Fruit fly (Drosophila melanogaster) whole organism, embryonic: ENCODE data around the gene Jhbp12.

ENCODE experiments used
- Bdp1 ChIP-seq: fragments of 200-800 bp; sonication (Bioruptor generic); optimal IDR thresholded peaks from 3 replicates; lab custom pipeline; 2016; ENCODE audit warnings: missing biosample characterization, missing genetic modification characterization
- CG10366 ChIP-seq: fragments of 200-800 bp; sonication (Bioruptor generic); IDR thresholded peaks from 2 replicates; pipeline ENCODE4 v1.3.6; 2022; ENCODE audit warnings: missing biosample characterization, missing genetic modification characterization
- CG12391 ChIP-seq: fragments of 200-800 bp; sonication (Bioruptor generic); optimal IDR thresholded peaks from 3 replicates; lab custom pipeline; 2018; ENCODE audit warnings: missing biosample characterization, mild to moderate bottlenecking, missing genetic modification characterization, moderate library complexity
- CG14050 ChIP-seq: fragments of 200-800 bp; sonication (Bioruptor generic); IDR thresholded peaks from 3 replicates; pipeline ENCODE4 v1.3.6; 2022; ENCODE audit warnings: missing biosample characterization, missing genetic modification characterization
- CG15073 ChIP-seq: fragments of 200-800 bp; sonication (Bioruptor generic); optimal IDR thresholded peaks from 2 replicates; lab custom pipeline; 2016; ENCODE audit warnings: missing biosample characterization, missing genetic modification characterization
- CG15514 ChIP-seq: fragments of 200-800 bp; sonication (Bioruptor generic); optimal IDR thresholded peaks from 3 replicates; lab custom pipeline; 2017; ENCODE audit warnings: missing biosample characterization, missing genetic modification characterization, mild to moderate bottlenecking, moderate library complexity, missing genetic modification reagents
- CG16863 ChIP-seq: fragments of 200-800 bp; sonication (Bioruptor generic); optimal IDR thresholded peaks from 3 replicates; lab custom pipeline; 2016; ENCODE audit warnings: missing biosample characterization, missing genetic modification characterization
- CG18011 ChIP-seq: fragments of 200-800 bp; sonication (Bioruptor generic); optimal IDR thresholded peaks from 2 replicates; lab custom pipeline; 2017; ENCODE audit warnings: missing biosample characterization, missing genetic modification characterization, mild to moderate bottlenecking, moderate library complexity, missing genotype
- CG18599 ChIP-seq: fragments of 200-800 bp; sonication (Bioruptor generic); optimal IDR thresholded peaks from 3 replicates; lab custom pipeline; 2017; ENCODE audit warnings: missing biosample characterization, missing genetic modification characterization, mild to moderate bottlenecking, moderate library complexity, missing genetic modification reagents
- CG3163 ChIP-seq: fragments of 200-800 bp; sonication (Bioruptor generic); optimal IDR thresholded peaks from 3 replicates; lab custom pipeline; 2016; ENCODE audit warnings: missing biosample characterization, missing genetic modification characterization
- CG33213 ChIP-seq: fragments of 200-800 bp; sonication (Bioruptor generic); optimal IDR thresholded peaks from 3 replicates; lab custom pipeline; 2016; ENCODE audit warnings: missing biosample characterization, missing genetic modification characterization
- CG3847 ChIP-seq: fragments of 200-800 bp; sonication (Bioruptor generic); IDR thresholded peaks from 2 replicates; pipeline ENCODE4 v1.3.6; 2022; ENCODE audit warnings: missing biosample characterization, missing genetic modification characterization
- CG4424 ChIP-seq: fragments of 200-800 bp; sonication (Bioruptor generic); optimal IDR thresholded peaks from 3 replicates; lab custom pipeline; 2016; ENCODE audit warnings: missing biosample characterization, missing genetic modification characterization
- CG4820 ChIP-seq: fragments of 200-800 bp; sonication (Bioruptor generic); optimal IDR thresholded peaks from 3 replicates; lab custom pipeline; 2016; ENCODE audit warnings: missing biosample characterization, missing genetic modification characterization
- CG7372 ChIP-seq: fragments of 200-800 bp; sonication (Bioruptor generic); IDR thresholded peaks from 2 replicates; pipeline ENCODE4 v1.3.6; 2022; ENCODE audit warnings: missing biosample characterization, missing genetic modification characterization
- CG7928 ChIP-seq: fragments of 200-800 bp; sonication (Bioruptor generic); optimal IDR thresholded peaks from 2 replicates; lab custom pipeline; 2017; ENCODE audit warnings: missing biosample characterization, mild to moderate bottlenecking, missing genetic modification characterization
- CG9797 ChIP-seq: fragments of 200-800 bp; sonication (Bioruptor generic); optimal IDR thresholded peaks from 3 replicates; lab custom pipeline; 2018; ENCODE audit warnings: missing biosample characterization, mild to moderate bottlenecking, missing genetic modification characterization
- CG9817 ChIP-seq: fragments of 200-800 bp; sonication (Bioruptor generic); optimal IDR thresholded peaks from 2 replicates; lab custom pipeline; 2018; ENCODE audit warnings: missing biosample characterization, mild to moderate bottlenecking, missing genetic modification characterization, moderate library complexity
- CG9876 ChIP-seq: fragments of 200-800 bp; sonication (Bioruptor generic); optimal IDR thresholded peaks from 2 replicates; lab custom pipeline; 2016; ENCODE audit warnings: missing biosample characterization, missing genetic modification characterization
- Deaf1 ChIP-seq: fragments of 200-800 bp; optimal IDR thresholded peaks from 3 replicates; lab custom pipeline; 2019; ENCODE audit warnings: missing biosample characterization, mild to moderate bottlenecking, missing genetic modification characterization, moderate library complexity
- Ets65A ChIP-seq: fragments of 200-800 bp; sonication (Bioruptor generic); peaks from one replicate; lab custom pipeline; 2016; ENCODE audit warnings: missing biosample characterization, missing genetic modification characterization
- Hand ChIP-seq: fragments of 200-800 bp; sonication (Bioruptor generic); optimal IDR thresholded peaks from 2 replicates; lab custom pipeline; 2017; ENCODE audit warnings: mild to moderate bottlenecking, missing biosample characterization, missing genetic modification reagents, missing genetic modification characterization
- Hey ChIP-seq: fragments of 200-800 bp; sonication (Bioruptor generic); optimal IDR thresholded peaks from 3 replicates; lab custom pipeline; 2018; ENCODE audit warnings: missing biosample characterization, mild to moderate bottlenecking, missing genetic modification characterization
- Med ChIP-seq: fragments of 200-800 bp; sonication (Bioruptor generic); peaks from one replicate; lab custom pipeline; 2016; ENCODE audit warnings: missing biosample characterization, missing genetic modification characterization, mild to moderate bottlenecking, inconsistent platforms, moderate library complexity
- Side ChIP-seq: fragments of 200-800 bp; sonication (Bioruptor generic); optimal IDR thresholded peaks from 2 replicates; lab custom pipeline; 2016; ENCODE audit warnings: missing biosample characterization, missing genetic modification characterization
- TFAM ChIP-seq: fragments of 200-800 bp; sonication (Bioruptor generic); optimal IDR thresholded peaks from 2 replicates; lab custom pipeline; 2017; ENCODE audit warnings: missing biosample characterization, missing genetic modification characterization, inconsistent platforms
- Trl ChIP-seq, 3 experiments: fragments of >200 bp in 2 of 3; fragments of 200-800 bp in 1 of 3; sonication (Bioruptor generic) in 1 of 3; optimal IDR thresholded peaks; 2 replicates in 1 of 3; 3 replicates in 2 of 3; lab custom pipeline; 2016 to 2017; ENCODE audit warnings: missing biosample characterization in 1 of 3, missing genetic modification characterization in 1 of 3
- YL-1 ChIP-seq: fragments of 200-800 bp; sonication (Bioruptor generic); optimal IDR thresholded peaks from 3 replicates; lab custom pipeline; 2017; ENCODE audit warnings: missing biosample characterization, mild to moderate bottlenecking, missing genetic modification characterization
- ase ChIP-seq: fragments of 200-800 bp; sonication (Bioruptor generic); IDR thresholded peaks from 3 replicates; pipeline ENCODE4 v1.3.6; 2022; ENCODE audit warnings: missing biosample characterization, missing genetic modification characterization
- chm ChIP-seq: fragments of 200-800 bp; sonication (Bioruptor generic); IDR thresholded peaks from 2 replicates; pipeline ENCODE4 v1.3.6; 2022; ENCODE audit warnings: missing biosample characterization, missing genetic modification characterization
- fu2 ChIP-seq: fragments of 200-800 bp; sonication (Bioruptor generic); optimal IDR thresholded peaks from 2 replicates; lab custom pipeline; 2016; ENCODE audit warnings: missing biosample characterization, missing genetic modification characterization
- gem ChIP-seq: fragments of 200-800 bp; sonication (Bioruptor generic); optimal IDR thresholded peaks from 2 replicates; lab custom pipeline; 2019; ENCODE audit warnings: missing biosample characterization, mild to moderate bottlenecking, missing genetic modification characterization, moderate library complexity
- gfzf ChIP-seq: fragments of 200-800 bp; sonication (Bioruptor generic); optimal IDR thresholded peaks from 2 replicates; lab custom pipeline; 2016; ENCODE audit warnings: missing biosample characterization, mild to moderate bottlenecking, missing genetic modification characterization, moderate library complexity
- grau ChIP-seq: fragments of 200-800 bp; optimal IDR thresholded peaks from 3 replicates; lab custom pipeline; 2019; ENCODE audit warnings: missing biosample characterization, mild to moderate bottlenecking, missing genetic modification characterization, moderate library complexity
- lab ChIP-seq: fragments of 200-800 bp; sonication (Bioruptor generic); optimal IDR thresholded peaks from 3 replicates; lab custom pipeline; 2017; ENCODE audit warnings: missing biosample characterization, missing genetic modification characterization, mild to moderate bottlenecking, moderate library complexity, missing genetic modification reagents
- org-1 ChIP-seq: fragments of 200-800 bp; sonication (Bioruptor generic); optimal IDR thresholded peaks from 2 replicates; lab custom pipeline; 2017; ENCODE audit warnings: missing biosample characterization, missing genetic modification characterization
- pzg ChIP-seq: fragments of 200-800 bp; sonication (Bioruptor generic); optimal IDR thresholded peaks from 3 replicates; lab custom pipeline; 2018; ENCODE audit warnings: missing biosample characterization, mild to moderate bottlenecking, missing genetic modification characterization, moderate library complexity
- sc ChIP-seq, 3 experiments: fragments of >200 bp in 2 of 3; fragments of 200-800 bp in 1 of 3; sonication (Bioruptor generic) in 1 of 3; optimal IDR thresholded peaks; 2 replicates in 2 of 3; 3 replicates in 1 of 3; lab custom pipeline; 2017; ENCODE audit warnings: mild to moderate bottlenecking in 1 of 3, missing biosample characterization in 1 of 3, missing genetic modification characterization in 1 of 3, missing genetic modification reagents in 1 of 3
- sens ChIP-seq: fragments of 200-800 bp; sonication (Bioruptor generic); peaks from one replicate; lab custom pipeline; 2016; ENCODE audit warnings: missing biosample characterization, missing genetic modification characterization
- seq ChIP-seq: fragments of 200-800 bp; sonication (Bioruptor generic); IDR thresholded peaks from 2 replicates; pipeline ENCODE4 v1.3.6; 2022; ENCODE audit warnings: missing biosample characterization, missing genetic modification characterization
- ssp ChIP-seq: fragments of 200-800 bp; sonication (Bioruptor generic); IDR thresholded peaks from 2 replicates; pipeline ENCODE4 v1.3.6; 2022; ENCODE audit warnings: missing biosample characterization, missing genetic modification characterization
- tup ChIP-seq: fragments of 200-800 bp; sonication (Bioruptor generic); optimal IDR thresholded peaks from 2 replicates; lab custom pipeline; 2016; ENCODE audit warnings: missing biosample characterization, mild to moderate bottlenecking, missing genetic modification characterization, moderate library complexity
- twi ChIP-seq: fragments of 200-800 bp; optimal IDR thresholded peaks from 2 replicates; lab custom pipeline; 2019; ENCODE audit warnings: missing biosample characterization, mild to moderate bottlenecking, missing genetic modification characterization, moderate library complexity
- vvl ChIP-seq: fragments of 200-800 bp; sonication (Bioruptor generic); IDR thresholded peaks from 2 replicates; pipeline ENCODE4 v1.3.6; 2022; ENCODE audit warnings: missing biosample characterization, missing genetic modification characterization

Gene Jhbp12

dm6 chr3R:24481040-24481439 lies 43.6 kb upstream of the Jhbp12 start (continued):
- TF ChIP-seq CG12391 (tag; lab: Kevin White, UChicago) (no peak), CG15514 (no peak), CG33213 (GFP tag; lab: Kevin White, UChicago) (no peak), CG9876 (GFP tag; lab: Kevin White, UChicago) (no peak), TFAM (no peak), ase (GFP tag; lab: Robert Waterston, UW) (no peak), chm (no peak), lab (GFP tag; lab: Kevin White, UChicago) (peak; percentile 15), fu2 (GFP tag; lab: Kevin White, UChicago) (no peak), CG7372 (GFP tag; lab: Robert Waterston, UW) (no peak), Med (GFP tag; lab: Kevin White, UChicago) (peak; percentile 79), grau (tag; lab: Kevin White, UChicago) (peak; percentile 3), gfzf (no peak), CG9817 (tag; lab: Kevin White, UChicago) (no peak), YL-1 (no peak), CG18011 (GFP tag; lab: Kevin White, UChicago) (no peak), gem (peak; percentile 26), pzg (GFP tag; lab: Kevin White, UChicago) (no peak), CG15073 (GFP tag; lab: Kevin White, UChicago) (no peak), CG18599 (GFP tag; lab: Kevin White, UChicago) (peak; percentile 52), twi (tag; lab: Kevin White, UChicago) (no peak), CG14050 (GFP tag; lab: Robert Waterston, UW) (no peak), Hey (tag; lab: Kevin White, UChicago) (no peak), org-1 (GFP tag; lab: Kevin White, UChicago) (no peak), CG7928 (GFP tag; lab: Kevin White, UChicago) (no peak), CG10366 (GFP tag; lab: Robert Waterston, UW) (no peak), ssp (no peak), vvl (GFP tag; lab: Robert Waterston, UW) (no peak), tup (GFP tag; lab: Kevin White, UChicago) (no peak), sens (GFP tag; lab: Kevin White, UChicago) (peak; percentile 60)
- TF ChIP-seq, all 482 proteins: peak for 6

dm6 chr3R:24484990-24485478 lies 39.6 kb upstream of the Jhbp12 start, which contains the start of gene nAChRalpha2:
Gene nAChRalpha2 (plus strand): TSS chr3R:24485428.
- TF ChIP-seq CG3163 (GFP tag; lab: Kevin White, UChicago) (peak; percentile 71), seq (peak; percentile 23; the same call in 1 of the 2 replicates), Bdp1 (GFP tag; lab: Kevin White, UChicago) (no peak), Trl (optimal IDR thresholded peaks at IDR 0.05; lab: Kevin White, UChicago) (peak; percentile 47 to 72), Trl (GFP tag; optimal IDR thresholded peaks at IDR 0.05; lab: Kevin White, UChicago) (no peak), Side (no peak), Deaf1 (tag; lab: Kevin White, UChicago) (no peak), Hand (GFP tag; lab: Kevin White, UChicago) (peak; percentile 33), CG3847 (GFP tag; lab: Robert Waterston, UW) (no peak), CG16863 (GFP tag; lab: Kevin White, UChicago) (no peak), sc (optimal IDR thresholded peaks at IDR 0.05; lab: Kevin White, UChicago) (no peak), sc (GFP tag; optimal IDR thresholded peaks at IDR 0.05; lab: Kevin White, UChicago) (no peak), CG4424 (no peak), CG9797 (GFP tag; lab: Kevin White, UChicago) (no peak), CG4820 (no peak), Ets65A (GFP tag; lab: Kevin White, UChicago) (peak; percentile 39)
- TF ChIP-seq, all 482 proteins: peak for 5
